Worm (Caenorhabditis elegans) whole organism, L3 larva: ENCODE data around the gene ctbp-1.

ENCODE experiments used
- R02D3.7 ChIP-seq: fragments of 150-350 bp; optimal IDR thresholded peaks from 2 replicates; lab custom pipeline; 2014; ENCODE audit warnings: missing biosample characterization, missing genetic modification characterization
- ZK546.5 ChIP-seq: sonication (generic microtip); optimal IDR thresholded peaks from 2 replicates; lab custom pipeline; 2017; ENCODE audit warnings: missing biosample characterization, missing genetic modification characterization
- ama-1 ChIP-seq: fragments of 150-350 bp; optimal IDR thresholded peaks from 2 replicates; lab custom pipeline; 2018
- ceh-16 ChIP-seq: sonication (generic microtip); optimal IDR thresholded peaks from 2 replicates; lab custom pipeline; 2017; ENCODE audit warnings: missing biosample characterization, missing genetic modification characterization
- ceh-82 ChIP-seq: fragments of 150-350 bp; optimal IDR thresholded peaks from 2 replicates; lab custom pipeline; 2014; ENCODE audit warnings: missing biosample characterization, missing genetic modification characterization
- ceh-9 ChIP-seq: sonication (generic microtip); optimal IDR thresholded peaks from 2 replicates; lab custom pipeline; 2018; ENCODE audit warnings: missing biosample characterization, missing genetic modification characterization
- daf-12 ChIP-seq: fragments of 150-350 bp; optimal IDR thresholded peaks from 2 replicates; lab custom pipeline; 2014; ENCODE audit warnings: missing biosample characterization, missing genetic modification reagents, missing genetic modification characterization
- egl-27 ChIP-seq: sonication (generic microtip); optimal IDR thresholded peaks from 4 replicates; lab custom pipeline; 2017; ENCODE audit warnings: missing biosample characterization, missing genetic modification reagents, missing genetic modification characterization
- egl-5 ChIP-seq: fragments of 150-350 bp; optimal IDR thresholded peaks from 2 replicates; lab custom pipeline; 2017; ENCODE audit warnings: missing biosample characterization, missing genetic modification reagents, missing genetic modification characterization, inconsistent platforms
- elt-1 ChIP-seq: fragments of 150-350 bp; optimal IDR thresholded peaks from 2 replicates; lab custom pipeline; 2014; ENCODE audit warnings: missing biosample characterization, missing genetic modification characterization
- elt-2 ChIP-seq: sonication (generic microtip); optimal IDR thresholded peaks from 2 replicates; lab custom pipeline; 2016; ENCODE audit warnings: missing genetic modification reagents, mild to moderate bottlenecking, missing genetic modification characterization, missing compliant biosample characterization
- fkh-10 ChIP-seq: sonication (generic microtip); optimal IDR thresholded peaks from 2 replicates; lab custom pipeline; 2017; ENCODE audit warnings: missing biosample characterization, missing genetic modification reagents, missing genetic modification characterization
- fos-1 ChIP-seq: fragments of 150-350 bp; optimal IDR thresholded peaks from 2 replicates; lab custom pipeline; 2014; ENCODE audit warnings: missing biosample characterization, missing genetic modification characterization
- hmg-11 ChIP-seq: sonication (generic microtip); optimal IDR thresholded peaks from 2 replicates; lab custom pipeline; 2016; ENCODE audit warnings: missing genetic modification characterization, missing compliant biosample characterization
- jun-1 ChIP-seq: fragments of 150-350 bp; optimal IDR thresholded peaks from 2 replicates; lab custom pipeline; 2014; ENCODE audit warnings: missing biosample characterization, missing genetic modification reagents, missing genetic modification characterization
- lin-15B ChIP-seq: fragments of 150-350 bp; optimal IDR thresholded peaks from 2 replicates; lab custom pipeline; 2014; ENCODE audit warnings: missing biosample characterization, missing genetic modification characterization
- lin-39 ChIP-seq: fragments of 150-350 bp; optimal IDR thresholded peaks from 2 replicates; lab custom pipeline; 2018; ENCODE audit warnings: missing biosample characterization, missing genetic modification reagents, missing genetic modification characterization
- lsy-12 ChIP-seq: sonication (generic microtip); optimal IDR thresholded peaks from 2 replicates; lab custom pipeline; 2016; ENCODE audit warnings: mild to moderate bottlenecking, missing genetic modification characterization, missing compliant biosample characterization
- nfya-1 ChIP-seq: sonication (generic microtip); optimal IDR thresholded peaks from 2 replicates; lab custom pipeline; 2017; ENCODE audit warnings: missing genetic modification characterization, mild to moderate bottlenecking, missing compliant biosample characterization, antibody characterized with exemption, moderate library complexity; ENCODE audit not compliant: insufficient read depth
- nhr-11 ChIP-seq: fragments of 150-350 bp; optimal IDR thresholded peaks from 2 replicates; lab custom pipeline; 2014; ENCODE audit warnings: missing biosample characterization, missing genetic modification characterization
- nhr-12 ChIP-seq: fragments of 150-350 bp; optimal IDR thresholded peaks from 2 replicates; lab custom pipeline; 2014; ENCODE audit warnings: missing biosample characterization, missing genetic modification characterization
- nhr-23 ChIP-seq: fragments of 150-350 bp; optimal IDR thresholded peaks from 2 replicates; lab custom pipeline; 2014; ENCODE audit warnings: missing biosample characterization, missing genetic modification reagents, missing genetic modification characterization
- nhr-237 ChIP-seq: fragments of 150-350 bp; optimal IDR thresholded peaks from 2 replicates; lab custom pipeline; 2014; ENCODE audit warnings: missing biosample characterization, missing genetic modification characterization
- nhr-25 ChIP-seq: sonication (generic microtip); optimal IDR thresholded peaks from 2 replicates; lab custom pipeline; 2017; ENCODE audit warnings: missing biosample characterization, missing genetic modification characterization
- nhr-28 ChIP-seq: fragments of 150-350 bp; optimal IDR thresholded peaks from 2 replicates; lab custom pipeline; 2014; ENCODE audit warnings: missing biosample characterization, missing genetic modification characterization
- nhr-43 ChIP-seq: sonication (generic microtip); optimal IDR thresholded peaks from 2 replicates; lab custom pipeline; 2016; ENCODE audit warnings: mild to moderate bottlenecking, missing genetic modification characterization, missing compliant biosample characterization; ENCODE audit not compliant: poor library complexity, severe bottlenecking
- nhr-67 ChIP-seq: fragments of 150-350 bp; optimal IDR thresholded peaks from 2 replicates; lab custom pipeline; 2014; ENCODE audit warnings: missing biosample characterization, missing genetic modification characterization
- nhr-76 ChIP-seq: fragments of 150-350 bp; sonication (generic microtip); optimal IDR thresholded peaks from 5 replicates; lab custom pipeline; 2014; ENCODE audit warnings: missing biosample characterization, missing genetic modification characterization
- nhr-77 ChIP-seq: fragments of 150-350 bp; optimal IDR thresholded peaks from 2 replicates; lab custom pipeline; 2014; ENCODE audit warnings: missing biosample characterization, missing genetic modification characterization
- pha-4 ChIP-seq: fragments of 150-350 bp; optimal IDR thresholded peaks from 2 replicates; lab custom pipeline; 2014; ENCODE audit warnings: missing biosample characterization, missing genetic modification reagents, missing genetic modification characterization
- pqm-1 ChIP-seq: fragments of 150-350 bp; optimal IDR thresholded peaks from 2 replicates; lab custom pipeline; 2017; ENCODE audit warnings: missing biosample characterization, missing genetic modification characterization, inconsistent platforms
- sea-2 ChIP-seq: fragments of 150-350 bp; sonication (generic microtip); optimal IDR thresholded peaks from 4 replicates; lab custom pipeline; 2014; ENCODE audit warnings: missing biosample characterization, missing genetic modification reagents, missing genetic modification characterization
- skn-1 ChIP-seq: fragments of 150-350 bp; optimal IDR thresholded peaks from 2 replicates; lab custom pipeline; 2014; ENCODE audit warnings: missing biosample characterization, missing genetic modification characterization
- snpc-4 ChIP-seq: fragments of 150-350 bp; optimal IDR thresholded peaks from 2 replicates; lab custom pipeline; 2014; ENCODE audit warnings: missing biosample characterization, missing genetic modification characterization
- tbx-2 ChIP-seq: sonication (generic microtip); optimal IDR thresholded peaks from 2 replicates; lab custom pipeline; 2016; ENCODE audit warnings: mild to moderate bottlenecking, missing genetic modification characterization, missing compliant biosample characterization
- unc-39 ChIP-seq: sonication (generic microtip); optimal IDR thresholded peaks from 4 replicates; lab custom pipeline; 2017; ENCODE audit warnings: missing biosample characterization, missing genetic modification characterization
- unc-62 ChIP-seq: fragments of 150-350 bp; sonication (generic microtip); optimal IDR thresholded peaks from 4 replicates; lab custom pipeline; 2014; ENCODE audit warnings: missing biosample characterization, missing genetic modification reagents, missing genetic modification characterization
- zag-1 ChIP-seq: fragments of 150-350 bp; optimal IDR thresholded peaks from 2 replicates; lab custom pipeline; 2014; ENCODE audit warnings: missing biosample characterization, missing genetic modification characterization
- ztf-4 ChIP-seq: fragments of 150-350 bp; optimal IDR thresholded peaks from 2 replicates; lab custom pipeline; 2014; ENCODE audit warnings: missing biosample characterization, missing genetic modification characterization

The ctbp-1 gene

ce11 chrX:5848703-5849102 lies 13.8 kb upstream of the ctbp-1 start, which contains the start of gene atat-2:
Gene atat-2, plus strand, starts transcription at chrX:5849100.
- no peak for TF ChIP-seq snpc-4 (tag; lab: Kevin White, UChicago)
- TF ChIP-seq hmg-11 (tag; lab: Kevin White, UChicago), result peak; percentile 4
- TF ChIP-seq ceh-82 (tag; lab: Kevin White, UChicago), result no peak
- peak; percentile 12 for TF ChIP-seq tbx-2
- TF ChIP-seq nhr-77 (tag; lab: Kevin White, UChicago), result no peak
- no peak for TF ChIP-seq lin-15B
- TF ChIP-seq egl-5, result no peak
- TF ChIP-seq fkh-10 (GFP tag; lab: Kevin White, UChicago), result no peak
- no peak for TF ChIP-seq daf-12
- peak; percentile 51 for TF ChIP-seq nhr-23 (tag; lab: Kevin White, UChicago)
- TF ChIP-seq lsy-12 (tag; lab: Kevin White, UChicago), result no peak
- TF ChIP-seq nhr-28 (tag; lab: Kevin White, UChicago), result no peak
- TF ChIP-seq pha-4 (tag; lab: Kevin White, UChicago), result no peak
- no peak for TF ChIP-seq elt-2 (tag; lab: Kevin White, UChicago)
- no peak for TF ChIP-seq ztf-4 (tag; lab: Kevin White, UChicago)
- TF ChIP-seq nhr-11 (tag; lab: Kevin White, UChicago), result no peak
- TF ChIP-seq nhr-12 (tag; lab: Kevin White, UChicago), result no peak
- TF ChIP-seq ceh-9 (tag; lab: Kevin White, UChicago), result no peak
- TF ChIP-seq nhr-43 (tag; lab: Kevin White, UChicago), result peak; percentile 39
- TF ChIP-seq nfya-1 (tag; lab: Kevin White, UChicago), result no peak
- TF ChIP-seq nhr-237 (tag; lab: Kevin White, UChicago), result no peak
- TF ChIP-seq nhr-76 (tag; lab: Kevin White, UChicago), result no peak
- TF ChIP-seq ZK546.5 (tag; lab: Kevin White, UChicago), result no peak
- no peak for TF ChIP-seq elt-1 (tag; lab: Kevin White, UChicago)
- TF ChIP-seq unc-39, result no peak
- no peak for TF ChIP-seq fos-1 (tag; lab: Kevin White, UChicago)
- peak; percentile 5 for TF ChIP-seq lin-39 (tag; lab: Kevin White, UChicago)
- no peak for TF ChIP-seq ceh-16 (tag; lab: Kevin White, UChicago)
- no peak for TF ChIP-seq unc-62

DNA sequence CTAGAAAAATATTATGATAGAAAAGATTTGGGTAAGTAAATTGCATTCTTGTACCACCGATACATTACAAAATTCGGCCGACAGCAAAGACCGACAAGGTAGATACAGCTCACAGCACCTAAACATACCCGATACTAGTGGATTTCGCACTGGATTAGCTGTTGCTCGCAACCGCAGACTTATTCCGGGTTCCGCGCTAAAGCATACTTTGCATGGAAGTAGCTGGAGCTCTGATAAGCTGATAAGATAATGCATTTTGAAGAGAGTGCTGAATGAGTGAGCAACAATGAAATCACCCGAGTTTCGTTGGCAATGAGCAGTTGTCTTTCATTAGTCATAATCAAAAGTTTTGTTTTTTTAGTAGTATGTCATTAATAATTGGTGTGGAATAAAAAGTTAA lies 12.0 kb upstream of the ctbp-1 start:
- TF ChIP-seq snpc-4 (tag; lab: Kevin White, UChicago), result peak; percentile 33
- no peak for TF ChIP-seq jun-1 (tag; lab: Kevin White, UChicago)

DNA sequence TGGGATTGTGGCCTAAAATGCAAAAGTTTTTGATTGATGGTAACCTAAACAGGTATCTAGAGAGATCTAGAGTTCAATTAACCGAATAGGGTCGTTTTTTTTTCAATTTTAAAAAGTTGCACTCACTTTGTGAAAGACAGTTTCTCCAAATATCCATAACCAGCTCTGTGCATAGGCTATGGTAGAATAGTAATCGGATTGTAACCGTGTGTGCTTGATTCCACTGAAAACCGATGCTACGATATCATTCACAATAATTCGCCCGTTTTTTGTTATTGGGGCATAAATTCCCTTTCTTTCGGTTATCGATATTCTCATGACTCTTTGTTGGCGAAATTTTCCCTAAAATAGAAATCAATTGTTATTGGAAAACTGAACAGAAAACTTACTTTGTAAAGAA lies 10.4 kb upstream of the ctbp-1 start:
- peak; percentile 23 for TF ChIP-seq nhr-23 (tag; lab: Kevin White, UChicago)
- TF ChIP-seq elt-1 (tag; lab: Kevin White, UChicago), result no peak
- no peak for TF ChIP-seq nhr-28 (tag; lab: Kevin White, UChicago)

DNA sequence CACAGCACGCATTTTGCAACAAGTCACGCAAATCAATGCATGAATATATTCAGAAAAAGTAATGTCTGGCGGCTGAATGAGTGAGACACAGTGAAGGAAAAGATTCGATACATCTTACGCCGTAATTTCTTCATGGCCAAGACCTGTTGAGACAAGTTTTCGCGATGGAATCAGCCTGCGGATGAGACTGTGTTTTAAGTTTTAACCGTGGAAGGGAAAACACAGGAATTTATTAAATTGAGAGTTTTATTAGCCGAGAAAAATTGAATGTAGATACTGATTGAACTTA lies 8.4 kb upstream of the ctbp-1 start, which contains the start of gene hog-1:
Gene hog-1, minus strand, starts transcription at position 101 of the 289 bp plus-strand sequence.
- TF ChIP-seq sea-2 (GFP tag; lab: Kevin White, UChicago) (no peak), nhr-23 (tag; lab: Kevin White, UChicago) (no peak), snpc-4 (tag; lab: Kevin White, UChicago) (no peak), jun-1 (tag; lab: Kevin White, UChicago) (no peak), skn-1 (tag; lab: Kevin White, UChicago) (no peak), nhr-77 (tag; lab: Kevin White, UChicago) (no peak)
- TF ChIP-seq, all 47 proteins: peak for 0

DNA sequence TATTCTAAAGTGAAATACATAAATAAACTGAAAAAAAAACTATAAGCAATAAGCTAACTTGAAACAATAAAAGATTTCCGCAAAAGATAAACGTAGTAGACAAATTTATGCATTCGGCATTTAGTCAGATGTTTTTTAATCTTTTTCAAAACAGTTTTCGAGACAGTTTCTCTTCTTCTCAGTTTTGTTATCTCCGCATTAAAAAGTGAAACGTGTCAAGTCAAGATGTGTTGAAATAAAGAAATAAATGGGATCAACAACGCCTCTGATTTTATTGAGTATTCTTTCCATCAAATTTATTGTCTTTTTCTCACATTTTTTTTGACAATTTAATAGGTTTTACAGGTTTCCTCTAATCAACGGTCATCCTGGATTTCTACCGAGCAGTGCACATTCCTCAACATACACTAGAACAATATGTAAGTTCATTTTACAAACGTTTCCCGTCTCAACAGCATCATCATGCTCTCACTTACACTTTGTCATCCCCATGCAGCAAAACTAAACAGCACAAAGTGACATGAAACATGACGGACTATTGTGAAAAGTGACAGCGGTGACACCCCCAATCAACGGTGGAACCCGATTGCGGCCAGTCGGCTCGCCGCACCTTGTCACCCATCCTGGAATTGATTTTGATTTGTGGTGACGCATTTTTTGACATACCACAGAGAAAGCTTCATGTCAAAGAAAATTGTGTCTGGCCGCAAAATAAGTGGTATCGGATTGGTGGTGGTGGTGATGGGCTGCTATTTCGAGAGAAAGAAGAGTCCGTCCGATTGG lies 7.9 kb upstream of the ctbp-1 start:
- TF ChIP-seq sea-2 (GFP tag; lab: Kevin White, UChicago) (no peak), nhr-67 (tag; lab: Kevin White, UChicago) (no peak), nhr-28 (tag; lab: Kevin White, UChicago) (no peak), ceh-16 (tag; lab: Kevin White, UChicago) (no peak), tbx-2 (no peak), nhr-25 (tag; lab: Kevin White, UChicago) (no peak), pqm-1 (tag; lab: Kevin White, UChicago) (no peak), nhr-11 (tag; lab: Kevin White, UChicago) (no peak), nhr-237 (tag; lab: Kevin White, UChicago) (no peak), hmg-11 (tag; lab: Kevin White, UChicago) (no peak), zag-1 (tag; lab: Kevin White, UChicago) (no peak), ZK546.5 (tag; lab: Kevin White, UChicago) (no peak), ama-1 (lab: Kevin White, UChicago) (no peak), nhr-43 (tag; lab: Kevin White, UChicago) (no peak), fkh-10 (GFP tag; lab: Kevin White, UChicago) (no peak), R02D3.7 (tag; lab: Kevin White, UChicago) (no peak), egl-27 (tag; lab: Kevin White, UChicago) (no peak)
